Worm (Caenorhabditis elegans) whole organism, L1 larva: ENCODE results near the gene T05C12.15.

Experiments
- C04F5.9 ChIP-seq: sonication (generic microtip); optimal IDR thresholded peaks from 2 replicates; lab custom pipeline; 2016; ENCODE audit warnings: missing genetic modification characterization, missing compliant biosample characterization
- C16A3.4 ChIP-seq: fragments of 150-350 bp; optimal IDR thresholded peaks from 2 replicates; lab custom pipeline; 2014; ENCODE audit warnings: missing biosample characterization, missing genetic modification characterization
- F16B12.6 ChIP-seq: fragments of 150-350 bp; optimal IDR thresholded peaks from 2 replicates; lab custom pipeline; 2014; ENCODE audit warnings: missing biosample characterization, missing genetic modification characterization
- alr-1 ChIP-seq: fragments of 200-800 bp; sonication (Bioruptor generic); optimal IDR thresholded peaks from 2 replicates; lab custom pipeline; 2018; ENCODE audit warnings: borderline replicate concordance, mild to moderate bottlenecking, missing genetic modification characterization, missing compliant biosample characterization
- aly-2 ChIP-seq: fragments of 150-350 bp; optimal IDR thresholded peaks from 2 replicates; lab custom pipeline; 2014; ENCODE audit warnings: missing biosample characterization, missing genetic modification characterization
- ceh-82 ChIP-seq, 3 experiments: fragments of 150-350 bp in 1 of 3; sonication (generic microtip) in 2 of 3; optimal IDR thresholded peaks; 2 replicates each; lab custom pipeline; 2014 to 2017; ENCODE audit warnings: missing biosample characterization in 3 of 3, missing genetic modification characterization in 3 of 3
- dpl-1 ChIP-seq, 3 experiments: fragments of 150-350 bp in 2 of 3; sonication (generic microtip) in 1 of 3; optimal IDR thresholded peaks; 2 replicates each; lab custom pipeline; 2014 to 2017; ENCODE audit warnings: missing biosample characterization in 3 of 3, missing genetic modification characterization in 3 of 3, missing genetic modification reagents in 3 of 3
- dsc-1 ChIP-seq: sonication (generic microtip); optimal IDR thresholded peaks from 2 replicates; lab custom pipeline; 2016; ENCODE audit warnings: mild to moderate bottlenecking, missing genetic modification characterization, missing compliant biosample characterization
- efl-1 ChIP-seq, 4 experiments: fragments of 150-350 bp; optimal IDR thresholded peaks in 3 of 4; peaks in 1 of 4; 1 replicate in 1 of 4; 2 replicates in 3 of 4; lab custom pipeline; 2014; ENCODE audit warnings: missing biosample characterization in 2 of 4, missing genetic modification characterization in 2 of 4, missing genetic modification reagents in 2 of 4
- efl-3 ChIP-seq: fragments of 200-800 bp; sonication (Bioruptor generic); optimal IDR thresholded peaks from 2 replicates; lab custom pipeline; 2018; ENCODE audit warnings: mild to moderate bottlenecking, missing genetic modification characterization, missing compliant biosample characterization
- egl-13 ChIP-seq: sonication (generic microtip); optimal IDR thresholded peaks from 2 replicates; lab custom pipeline; 2016; ENCODE audit warnings: missing genotype, missing genetic modification reagents, missing genetic modification characterization, missing compliant biosample characterization
- egl-27 ChIP-seq, 2 experiments: fragments of 150-350 bp in 1 of 2; sonication (generic microtip); optimal IDR thresholded peaks; 3 replicates each; lab custom pipeline; 2017 to 2018; ENCODE audit warnings: missing biosample characterization in 2 of 2, missing genetic modification characterization in 2 of 2, missing genetic modification reagents in 2 of 2
- elt-3 ChIP-seq, 6 experiments: fragments of 150-350 bp in 1 of 6; sonication (generic microtip); optimal IDR thresholded peaks; 2 replicates each; lab custom pipeline; 2017 to 2018; ENCODE audit warnings: missing biosample characterization in 6 of 6, missing genetic modification characterization in 6 of 6, inconsistent platforms in 1 of 6
- ets-5 ChIP-seq: fragments of 200-800 bp; sonication (Bioruptor generic); IDR thresholded peaks from 2 replicates; pipeline ENCODE4 v1.3.6; 2022; ENCODE audit warnings: missing genetic modification characterization, missing compliant biosample characterization
- fkh-8 ChIP-seq: sonication (generic microtip); optimal IDR thresholded peaks from 2 replicates; lab custom pipeline; 2016; ENCODE audit warnings: mild to moderate bottlenecking, missing genetic modification characterization, missing compliant biosample characterization
- irx-1 ChIP-seq: sonication (generic microtip); optimal IDR thresholded peaks from 2 replicates; lab custom pipeline; 2016; ENCODE audit warnings: missing genetic modification characterization, missing compliant biosample characterization
- isw-1 ChIP-seq: fragments of 200-800 bp; sonication (Bioruptor generic); IDR thresholded peaks from 2 replicates; pipeline ENCODE4 v1.3.6; 2022; ENCODE audit warnings: missing genetic modification characterization, missing compliant biosample characterization
- jun-1 ChIP-seq: fragments of 150-350 bp; optimal IDR thresholded peaks from 2 replicates; lab custom pipeline; 2014; ENCODE audit warnings: missing biosample characterization, missing genetic modification reagents, missing genetic modification characterization
- lin-13 ChIP-seq: fragments of 150-350 bp; optimal IDR thresholded peaks from 2 replicates; lab custom pipeline; 2014; ENCODE audit warnings: missing biosample characterization, missing genetic modification reagents, missing genetic modification characterization
- lin-14 ChIP-seq: fragments of 200-800 bp; sonication (Bioruptor generic); optimal IDR thresholded peaks from 2 replicates; lab custom pipeline; 2018; ENCODE audit warnings: mild to moderate bottlenecking, missing genetic modification characterization, moderate library complexity, missing compliant biosample characterization
- lin-15B ChIP-seq: fragments of 150-350 bp; sonication (generic microtip); optimal IDR thresholded peaks from 3 replicates; lab custom pipeline; 2014; ENCODE audit warnings: missing biosample characterization, missing genetic modification characterization
- lin-35 ChIP-seq, 2 experiments: fragments of 150-350 bp; optimal IDR thresholded peaks; 2 replicates each; lab custom pipeline; 2014; ENCODE audit warnings: missing biosample characterization in 2 of 2, missing genetic modification characterization in 2 of 2, missing genetic modification reagents in 2 of 2
- lin-39 ChIP-seq: fragments of 150-350 bp; optimal IDR thresholded peaks from 2 replicates; lab custom pipeline; 2014; ENCODE audit warnings: missing biosample characterization, missing genetic modification reagents, missing genetic modification characterization
- lir-3 ChIP-seq: sonication (generic microtip); optimal IDR thresholded peaks from 2 replicates; lab custom pipeline; 2016; ENCODE audit warnings: mild to moderate bottlenecking, missing genetic modification characterization, moderate library complexity, missing compliant biosample characterization; ENCODE audit not compliant: poor library complexity
- lsy-2 ChIP-seq, 2 experiments: fragments of 150-350 bp; optimal IDR thresholded peaks; 2 replicates each; lab custom pipeline; 2014; ENCODE audit warnings: missing biosample characterization in 2 of 2, missing genetic modification characterization in 2 of 2
- mab-9 ChIP-seq: fragments of 200-800 bp; sonication (Bioruptor generic); IDR thresholded peaks from 2 replicates; pipeline ENCODE4 v1.3.6; 2022; ENCODE audit warnings: missing genetic modification reagents, missing genetic modification characterization, missing compliant biosample characterization
- mdl-1 ChIP-seq, 2 experiments: fragments of 150-350 bp; optimal IDR thresholded peaks; 2 replicates each; lab custom pipeline; 2014 to 2017; ENCODE audit warnings: missing biosample characterization in 2 of 2, missing genetic modification characterization in 2 of 2, inconsistent platforms in 1 of 2
- mep-1 ChIP-seq: fragments of 150-350 bp; optimal IDR thresholded peaks from 2 replicates; lab custom pipeline; 2014; ENCODE audit warnings: missing biosample characterization, missing genetic modification characterization
- nhr-11 ChIP-seq: fragments of 150-350 bp; optimal IDR thresholded peaks from 2 replicates; lab custom pipeline; 2014; ENCODE audit warnings: missing biosample characterization, missing genetic modification characterization
- nhr-19 ChIP-seq: fragments of 200-800 bp; sonication (Bioruptor generic); conservative IDR thresholded peaks from 2 replicates; pipeline ENCODE4 v1.3.6; 2022; ENCODE audit warnings: missing genetic modification characterization, missing compliant biosample characterization
- nhr-20 ChIP-seq: sonication (generic microtip); optimal IDR thresholded peaks from 2 replicates; lab custom pipeline; 2016; ENCODE audit warnings: mild to moderate bottlenecking, missing genetic modification characterization, missing compliant biosample characterization
- nhr-28 ChIP-seq: fragments of 150-350 bp; optimal IDR thresholded peaks from 2 replicates; lab custom pipeline; 2014; ENCODE audit warnings: missing biosample characterization, missing genetic modification characterization
- nhr-47 ChIP-seq: sonication (generic microtip); optimal IDR thresholded peaks from 2 replicates; lab custom pipeline; 2016; ENCODE audit warnings: mild to moderate bottlenecking, missing genetic modification characterization, moderate library complexity, missing compliant biosample characterization
- nhr-71 ChIP-seq: sonication (generic microtip); optimal IDR thresholded peaks from 2 replicates; lab custom pipeline; 2016; ENCODE audit warnings: mild to moderate bottlenecking, missing genetic modification characterization, moderate library complexity, missing compliant biosample characterization
- nhr-76 ChIP-seq: sonication (generic microtip); optimal IDR thresholded peaks from 2 replicates; lab custom pipeline; 2017; ENCODE audit warnings: missing biosample characterization, missing genetic modification characterization
- nhr-85 ChIP-seq: sonication (generic microtip); peaks from one replicate; lab custom pipeline; 2016; ENCODE audit warnings: missing genetic modification characterization, inconsistent platforms, missing compliant biosample characterization
- pax-3 ChIP-seq: fragments of 200-800 bp; sonication (Bioruptor generic); optimal IDR thresholded peaks from 2 replicates; lab custom pipeline; 2018; ENCODE audit warnings: mild to moderate bottlenecking, missing genetic modification characterization, moderate library complexity, missing compliant biosample characterization
- pqm-1 ChIP-seq: sonication (generic microtip); optimal IDR thresholded peaks from 3 replicates; lab custom pipeline; 2017; ENCODE audit warnings: missing biosample characterization, missing genetic modification characterization
- rnt-1 ChIP-seq: sonication (generic microtip); optimal IDR thresholded peaks from 2 replicates; lab custom pipeline; 2016; ENCODE audit warnings: mild to moderate bottlenecking, missing genetic modification characterization, moderate library complexity, missing compliant biosample characterization
- skn-1 ChIP-seq: fragments of 150-350 bp; optimal IDR thresholded peaks from 2 replicates; lab custom pipeline; 2014; ENCODE audit warnings: missing biosample characterization, missing genetic modification characterization
- snpc-4 ChIP-seq: fragments of 150-350 bp; optimal IDR thresholded peaks from 2 replicates; lab custom pipeline; 2014; ENCODE audit warnings: missing biosample characterization, missing genetic modification characterization
- snu-23 ChIP-seq: sonication (generic microtip); optimal IDR thresholded peaks from 2 replicates; lab custom pipeline; 2016; ENCODE audit warnings: missing genetic modification characterization, missing compliant biosample characterization
- sptf-1 ChIP-seq: fragments of 150-350 bp; optimal IDR thresholded peaks from 2 replicates; lab custom pipeline; 2014; ENCODE audit warnings: missing biosample characterization, missing genetic modification characterization
- swsn-7 ChIP-seq: sonication (generic microtip); optimal IDR thresholded peaks from 2 replicates; lab custom pipeline; 2016; ENCODE audit warnings: missing genetic modification characterization, missing compliant biosample characterization
- unc-30 ChIP-seq: sonication (generic microtip); optimal IDR thresholded peaks from 2 replicates; lab custom pipeline; 2017; ENCODE audit warnings: missing biosample characterization, missing genetic modification characterization
- unc-86 ChIP-seq: sonication (generic microtip); optimal IDR thresholded peaks from 2 replicates; lab custom pipeline; 2016; ENCODE audit warnings: missing genetic modification characterization, missing compliant biosample characterization
- xbp-1 ChIP-seq: sonication (generic microtip); optimal IDR thresholded peaks from 2 replicates; lab custom pipeline; 2016; ENCODE audit warnings: missing genetic modification characterization, missing compliant biosample characterization

Gene T05C12.15

DNA sequence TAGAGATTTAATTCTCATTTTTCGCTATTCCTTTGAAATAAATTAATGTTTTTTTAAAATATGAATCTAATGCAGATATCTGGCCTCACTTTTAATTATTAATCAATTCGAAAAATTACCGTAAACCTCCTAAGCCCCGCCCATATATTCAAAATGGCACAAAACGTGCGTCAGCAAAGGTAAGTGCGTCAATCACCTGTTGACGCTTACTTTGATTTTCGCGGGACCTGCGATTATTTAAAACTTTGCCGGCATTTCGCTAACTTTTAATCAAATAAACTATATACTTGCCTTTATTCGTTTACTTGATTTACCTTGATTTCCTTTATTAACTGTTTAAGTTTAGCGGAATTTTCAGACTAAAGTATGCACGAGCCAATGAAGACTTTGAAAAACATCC lies 11.4 kb upstream of the T05C12.15 start, which contains the start of gene pch-2 (continued):
- TF ChIP-seq egl-13 (tag; lab: Kevin White, UChicago) (no peak), lin-14 (GFP tag; lab: Kevin White, UChicago) (peak; percentile 45), C16A3.4 (tag; lab: Kevin White, UChicago) (peak; percentile 74), lin-39 (no peak), pax-3 (tag; lab: Kevin White, UChicago) (no peak), nhr-76 (tag; lab: Kevin White, UChicago) (no peak)

- no peak for TF ChIP-seq irx-1 (tag; lab: Kevin White, UChicago)
- TF ChIP-seq mdl-1 (tag; optimal IDR thresholded peaks at IDR 0.05; lab: Kevin White, UChicago), result no peak
- TF ChIP-seq mab-9 (GFP tag; lab: Robert Waterston, UW), result no peak
- no peak for TF ChIP-seq dsc-1 (tag; lab: Kevin White, UChicago)
- no peak for TF ChIP-seq lir-3 (tag; lab: Kevin White, UChicago)
- TF ChIP-seq jun-1 (tag; lab: Kevin White, UChicago), result no peak
- TF ChIP-seq pqm-1 (tag; lab: Kevin White, UChicago), result no peak
- no peak for TF ChIP-seq elt-3 (tag; optimal IDR thresholded peaks at IDR 0.05; lab: Kevin White, UChicago)
- no peak for TF ChIP-seq isw-1 (GFP tag; lab: Robert Waterston, UW)
- no peak for TF ChIP-seq efl-3 (GFP tag; lab: Kevin White, UChicago)
- TF ChIP-seq C16A3.4 (tag; lab: Kevin White, UChicago), result no peak
- no peak for TF ChIP-seq nhr-11
- no peak for TF ChIP-seq F16B12.6 (tag; lab: Kevin White, UChicago)
- TF ChIP-seq nhr-28 (tag; lab: Kevin White, UChicago), result no peak
- TF ChIP-seq aly-2 (tag; lab: Kevin White, UChicago), result no peak
- no peak for TF ChIP-seq snpc-4 (tag; lab: Kevin White, UChicago)
- no peak for TF ChIP-seq nhr-19
Measured at ce11 chrII:8160916-8161315, 8.5 kb upstream of the T05C12.15 start.

DNA sequence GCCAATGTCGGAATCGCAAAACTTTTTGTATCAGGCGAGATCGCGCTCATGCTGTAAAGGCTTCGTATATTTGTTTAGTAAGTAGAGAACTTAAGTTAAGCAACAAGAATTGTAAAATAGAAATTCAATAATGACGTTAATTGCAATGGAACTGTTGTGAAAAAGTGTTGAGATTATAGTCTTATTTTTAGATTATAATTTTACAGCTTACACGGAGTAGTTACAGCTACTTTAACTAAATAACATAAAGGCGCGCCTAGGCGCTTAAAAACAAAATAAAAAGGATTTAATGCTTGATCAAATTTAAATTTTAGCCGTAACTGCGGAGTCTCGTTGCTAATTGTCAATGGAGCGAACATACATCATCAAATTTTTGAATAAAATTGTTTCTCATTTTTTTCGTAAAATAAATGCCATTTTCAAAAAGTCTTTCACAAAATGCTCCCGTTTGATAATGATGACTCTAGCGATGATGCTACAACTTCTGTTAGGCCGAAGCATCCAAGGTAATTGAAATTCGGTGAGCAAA lies 7.2 kb upstream of the T05C12.15 start, which contains the start of the genes emb-27 and rrf-3:
Gene emb-27, minus strand, starts transcription at position 51 of the 529 bp plus-strand sequence.
Gene rrf-3, plus strand, starts transcription at position 346 of the 529 bp plus-strand sequence.
- TF ChIP-seq C16A3.4 (tag; lab: Kevin White, UChicago) (peak; percentile 77), sptf-1 (tag; lab: Kevin White, UChicago) (no peak), nhr-20 (tag; lab: Kevin White, UChicago) (peak; percentile 15), efl-1 (optimal IDR thresholded peaks at IDR 0.05; lab: Kevin White, UChicago) (peak; percentile 65 to 73), efl-1 (GFP tag; optimal IDR thresholded peaks at IDR 0.05 in 1 of 2; lab: Kevin White, UChicago) (peak; percentile 80 to 96), nhr-71 (tag; lab: Kevin White, UChicago) (no peak), snu-23 (GFP tag; lab: Kevin White, UChicago) (peak; percentile 56), lir-3 (tag; lab: Kevin White, UChicago) (no peak), ceh-82 (tag; optimal IDR thresholded peaks at IDR 0.05; lab: Kevin White, UChicago) (peak in 1 of 3 experiments; percentile 51), skn-1 (tag; lab: Kevin White, UChicago) (peak; percentile 68), fkh-8 (tag; lab: Kevin White, UChicago) (no peak), ets-5 (GFP tag; lab: Robert Waterston, UW) (no peak), nhr-85 (tag; lab: Kevin White, UChicago) (peak; percentile 33), swsn-7 (tag; lab: Kevin White, UChicago) (peak; percentile 14), F16B12.6 (tag; lab: Kevin White, UChicago) (peak; percentile 42), unc-30 (tag; lab: Kevin White, UChicago) (no peak), lin-15B (peak; percentile 84), lin-13 (GFP tag; lab: Kevin White, UChicago) (peak; percentile 16), lin-35 (GFP tag; optimal IDR thresholded peaks at IDR 0.05; lab: Kevin White, UChicago) (peak; percentile 75 to 83), alr-1 (tag; lab: Kevin White, UChicago) (no peak), dpl-1 (GFP tag; optimal IDR thresholded peaks at IDR 0.05; lab: Kevin White, UChicago) (peak; percentile 65 to 84 (median 73)), lin-14 (GFP tag; lab: Kevin White, UChicago) (peak; percentile 64), egl-27 (tag; optimal IDR thresholded peaks at IDR 0.05; lab: Kevin White, UChicago) (no peak), nhr-19 (no peak), C04F5.9 (peak; percentile 13), xbp-1 (tag; lab: Kevin White, UChicago) (peak; percentile 25), nhr-47 (tag; lab: Kevin White, UChicago) (peak; percentile 15), mep-1 (tag; lab: Kevin White, UChicago) (peak; percentile 84), rnt-1 (peak; percentile 34), unc-86 (tag; lab: Kevin White, UChicago) (no peak), lsy-2 (tag; optimal IDR thresholded peaks at IDR 0.05; lab: Kevin White, UChicago) (peak; percentile 47 to 88)
- TF ChIP-seq, all 84 proteins: peak for 20
